Worm (Caenorhabditis elegans) whole organism, L4 larva: ENCODE data around the gene Y97E10C.1.

Experiments used
- F10B5.3 ChIP-seq: sonication (generic microtip); optimal IDR thresholded peaks from 2 replicates; lab custom pipeline; 2016; ENCODE audit warnings: mild to moderate bottlenecking, missing genetic modification characterization, missing compliant biosample characterization
- F26F4.8 ChIP-seq: fragments of 200-800 bp; sonication (Bioruptor generic); conservative IDR thresholded peaks from 2 replicates; pipeline ENCODE4 v1.3.6; 2022; ENCODE audit warnings: missing genetic modification characterization, missing compliant biosample characterization
- R02D3.7 ChIP-seq: fragments of 150-350 bp; sonication (generic microtip); optimal IDR thresholded peaks from 3 replicates; lab custom pipeline; 2014; ENCODE audit warnings: missing biosample characterization, missing genetic modification characterization
- T26A8.4 ChIP-seq: fragments of 200-800 bp; sonication (Bioruptor generic); IDR thresholded peaks from 2 replicates; pipeline ENCODE4 v1.3.6; 2022; ENCODE audit warnings: missing genetic modification characterization, missing compliant biosample characterization
- ZK337.2 ChIP-seq: fragments of 200-800 bp; sonication (Bioruptor generic); IDR thresholded peaks from 2 replicates; pipeline ENCODE4 v1.3.6; 2022; ENCODE audit warnings: missing genetic modification reagents, missing genetic modification characterization, missing compliant biosample characterization
- ZK546.5 ChIP-seq, 2 experiments: sonication (generic microtip); optimal IDR thresholded peaks; 2 replicates each; lab custom pipeline; 2017; ENCODE audit warnings: missing biosample characterization in 2 of 2, missing genetic modification characterization in 2 of 2
- aha-1 ChIP-seq: fragments of 150-350 bp; peaks from one replicate; lab custom pipeline; 2014; ENCODE audit warnings: missing biosample characterization, missing genetic modification characterization
- attf-4 ChIP-seq: sonication (generic microtip); optimal IDR thresholded peaks from 3 replicates; lab custom pipeline; 2017; ENCODE audit warnings: missing biosample characterization, missing genetic modification characterization
- ceh-20 ChIP-seq: fragments of 200-800 bp; sonication (Bioruptor generic); IDR thresholded peaks from 2 replicates; pipeline ENCODE4 v1.3.6; 2022; ENCODE audit warnings: missing genetic modification reagents, missing genetic modification characterization, missing compliant biosample characterization
- daf-16 ChIP-seq, 3 experiments: sonication (generic microtip); optimal IDR thresholded peaks; 2 replicates each; lab custom pipeline; 2016 to 2017; ENCODE audit warnings: missing genetic modification characterization in 3 of 3, missing genetic modification reagents in 3 of 3, mild to moderate bottlenecking in 2 of 3, missing compliant biosample characterization in 2 of 3, missing biosample characterization in 1 of 3, moderate library complexity in 1 of 3
- daf-19 ChIP-seq: fragments of 200-800 bp; sonication (Bioruptor generic); conservative IDR thresholded peaks from 2 replicates; pipeline ENCODE4 v1.3.6; 2022; ENCODE audit warnings: missing genetic modification characterization, missing compliant biosample characterization
- daf-8 ChIP-seq: fragments of 200-800 bp; sonication (Bioruptor generic); IDR thresholded peaks from 2 replicates; pipeline ENCODE4 v1.3.6; 2022; ENCODE audit warnings: missing genetic modification characterization, missing compliant biosample characterization
- dmd-6 ChIP-seq: fragments of 200-800 bp; sonication (Bioruptor generic); IDR thresholded peaks from 2 replicates; pipeline ENCODE4 v1.3.6; 2022; ENCODE audit warnings: missing genetic modification reagents, missing genetic modification characterization, missing compliant biosample characterization
- dmd-8 ChIP-seq: fragments of 200-800 bp; sonication (Bioruptor generic); IDR thresholded peaks from 2 replicates; pipeline ENCODE4 v1.3.6; 2022; ENCODE audit warnings: missing genetic modification characterization, missing compliant biosample characterization
- dve-1 ChIP-seq: sonication (generic microtip); optimal IDR thresholded peaks from 2 replicates; lab custom pipeline; 2017; ENCODE audit warnings: antibody characterized with exemption, mild to moderate bottlenecking, missing genetic modification characterization, missing compliant biosample characterization; ENCODE audit not compliant: insufficient read depth
- egl-43 ChIP-seq: fragments of 200-800 bp; sonication (Bioruptor generic); IDR thresholded peaks from 2 replicates; pipeline ENCODE4 v1.3.6; 2022; ENCODE audit warnings: missing genetic modification reagents, missing genetic modification characterization, missing compliant biosample characterization
- hif-1 ChIP-seq, 2 experiments: sonication (generic microtip); optimal IDR thresholded peaks; 2 replicates each; lab custom pipeline; 2016 to 2017; ENCODE audit warnings: missing compliant biosample characterization in 2 of 2, missing genetic modification characterization in 2 of 2, missing genetic modification reagents in 2 of 2, missing genotype in 2 of 2, mild to moderate bottlenecking in 1 of 2
- hlh-11 ChIP-seq: fragments of 200-800 bp; sonication (Bioruptor generic); optimal IDR thresholded peaks from 2 replicates; lab custom pipeline; 2018; ENCODE audit warnings: mild to moderate bottlenecking, missing genetic modification characterization, missing compliant biosample characterization
- hlh-30 ChIP-seq: sonication (generic microtip); optimal IDR thresholded peaks from 2 replicates; lab custom pipeline; 2017; ENCODE audit warnings: antibody characterized with exemption, mild to moderate bottlenecking, missing genetic modification characterization, missing compliant biosample characterization; ENCODE audit not compliant: insufficient read depth
- lin-39 ChIP-seq: fragments of 150-350 bp; optimal IDR thresholded peaks from 2 replicates; lab custom pipeline; 2014; ENCODE audit warnings: missing biosample characterization, missing genetic modification reagents, missing genetic modification characterization
- mxl-3 ChIP-seq: fragments of 200-800 bp; sonication (Bioruptor generic); optimal IDR thresholded peaks from 2 replicates; lab custom pipeline; 2018; ENCODE audit warnings: mild to moderate bottlenecking, missing genetic modification characterization, missing compliant biosample characterization
- nhr-11 ChIP-seq: fragments of 150-350 bp; optimal IDR thresholded peaks from 2 replicates; lab custom pipeline; 2014; ENCODE audit warnings: missing biosample characterization, missing genetic modification characterization
- nhr-25 ChIP-seq: sonication (generic microtip); optimal IDR thresholded peaks from 2 replicates; lab custom pipeline; 2017; ENCODE audit warnings: missing genetic modification characterization, mild to moderate bottlenecking, missing compliant biosample characterization, antibody characterized with exemption, moderate library complexity, borderline replicate concordance; ENCODE audit not compliant: insufficient read depth
- nhr-41 ChIP-seq: fragments of 200-800 bp; sonication (Bioruptor generic); IDR thresholded peaks from 2 replicates; pipeline ENCODE4 v1.3.6; 2022; ENCODE audit warnings: missing genetic modification reagents, missing genetic modification characterization, missing compliant biosample characterization
- nhr-76 ChIP-seq: fragments of 150-350 bp; optimal IDR thresholded peaks from 2 replicates; lab custom pipeline; 2014; ENCODE audit warnings: missing biosample characterization, missing genetic modification characterization
- set-16 ChIP-seq: fragments of 200-800 bp; sonication (Bioruptor generic); IDR thresholded peaks from 2 replicates; pipeline ENCODE4 v1.3.6; 2022; ENCODE audit warnings: missing genetic modification reagents, missing genetic modification characterization, missing compliant biosample characterization
- snpc-1.2 ChIP-seq: fragments of 200-800 bp; sonication (Bioruptor generic); IDR thresholded peaks from 2 replicates; pipeline ENCODE4 v1.3.6; 2022; ENCODE audit warnings: missing genetic modification reagents, missing genetic modification characterization, missing compliant biosample characterization
- tag-97 ChIP-seq: fragments of 200-800 bp; sonication (Bioruptor generic); IDR thresholded peaks from 2 replicates; pipeline ENCODE4 v1.3.6; 2022; ENCODE audit warnings: missing genetic modification characterization, missing compliant biosample characterization
- tra-1 ChIP-seq: fragments of 200-800 bp; sonication (Bioruptor generic); IDR thresholded peaks from 2 replicates; pipeline ENCODE4 v1.3.6; 2022; ENCODE audit warnings: missing genetic modification reagents, missing genetic modification characterization, missing compliant biosample characterization
- unc-62 ChIP-seq, 3 experiments: fragments of 150-350 bp in 1 of 3; sonication (generic microtip); optimal IDR thresholded peaks in 2 of 3; peaks in 1 of 3; 1 replicate in 1 of 3; 2 replicates in 2 of 3; lab custom pipeline; 2014 to 2017; ENCODE audit warnings: missing biosample characterization in 3 of 3, missing genetic modification characterization in 3 of 3, missing genetic modification reagents in 3 of 3, missing genotype in 1 of 3
- vab-7 ChIP-seq: fragments of 200-800 bp; sonication (Bioruptor generic); IDR thresholded peaks from 2 replicates; pipeline ENCODE4 v1.3.6; 2022; ENCODE audit warnings: missing genetic modification reagents, missing genetic modification characterization, missing compliant biosample characterization
- zfp-2 ChIP-seq: sonication (generic microtip); optimal IDR thresholded peaks from 2 replicates; lab custom pipeline; 2016; ENCODE audit warnings: mild to moderate bottlenecking, missing genetic modification characterization, missing compliant biosample characterization
- ztf-7 ChIP-seq: fragments of 150-350 bp; optimal IDR thresholded peaks from 2 replicates; lab custom pipeline; 2014; ENCODE audit warnings: missing biosample characterization, missing genetic modification characterization

Y97E10C.1 gene

ce11 chrV:7735319-7735718 lies 6.6 kb downstream of the Y97E10C.1 start, which contains the start of gene srr-10:
Gene srr-10 (plus strand): TSS chrV:7735619.
- TF ChIP-seq ZK337.2 (GFP tag; lab: Robert Waterston, UW) = no peak
- no peak for TF ChIP-seq F10B5.3 (tag; lab: Kevin White, UChicago)
- no peak for TF ChIP-seq hif-1 (tag; optimal IDR thresholded peaks at IDR 0.05; lab: Kevin White, UChicago)
- TF ChIP-seq ztf-7 (tag; lab: Kevin White, UChicago) = no peak
- TF ChIP-seq vab-7 (GFP tag; lab: Robert Waterston, UW) = no peak
- TF ChIP-seq ZK546.5 (tag; optimal IDR thresholded peaks at IDR 0.05; lab: Kevin White, UChicago) = no peak
- no peak for TF ChIP-seq dmd-6 (GFP tag; lab: Robert Waterston, UW)
- no peak for TF ChIP-seq snpc-1.2 (GFP tag; lab: Robert Waterston, UW)
- no peak for TF ChIP-seq F26F4.8 (GFP tag; lab: Robert Waterston, UW)
- TF ChIP-seq zfp-2 (tag; lab: Kevin White, UChicago) = no peak
- no peak for TF ChIP-seq nhr-11 (tag; lab: Kevin White, UChicago)
- no peak for TF ChIP-seq mxl-3
- TF ChIP-seq attf-4 (tag; lab: Kevin White, UChicago) = no peak
- TF ChIP-seq set-16 = no peak
- no peak for TF ChIP-seq R02D3.7 (tag; lab: Kevin White, UChicago)

DNA sequence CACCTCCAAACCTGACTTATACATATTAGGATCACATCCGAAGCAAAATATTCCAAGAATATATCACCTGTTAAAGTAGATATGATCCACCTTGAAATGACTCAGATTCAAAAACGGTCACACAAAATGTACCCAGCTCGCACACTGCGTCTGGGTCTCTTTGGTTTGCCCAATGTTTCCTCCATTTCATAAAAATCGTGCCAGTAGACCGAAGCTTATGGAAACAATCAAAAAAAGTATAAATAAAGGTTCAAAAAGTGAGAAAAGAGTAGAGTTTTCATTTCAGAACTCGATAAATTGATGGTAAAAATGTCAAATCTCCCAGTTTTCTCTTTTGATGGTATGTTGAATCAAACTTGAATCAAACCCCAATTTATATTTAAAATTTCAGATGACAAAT lies 9.0 kb downstream of the Y97E10C.1 start, which contains the start of gene srr-9:
Gene srr-9 (plus strand): TSS at position 301 of the 400 bp plus-strand sequence.
- no peak for TF ChIP-seq dmd-8 (GFP tag; lab: Robert Waterston, UW)
- TF ChIP-seq ZK546.5 (tag; optimal IDR thresholded peaks at IDR 0.05; lab: Kevin White, UChicago) = no peak
- no peak for TF ChIP-seq egl-43
- TF ChIP-seq ztf-7 (tag; lab: Kevin White, UChicago) = no peak
- no peak for TF ChIP-seq R02D3.7 (tag; lab: Kevin White, UChicago)
- TF ChIP-seq aha-1 (tag; lab: Kevin White, UChicago) = peak; percentile 80

- no peak for TF ChIP-seq daf-19 (GFP tag; lab: Robert Waterston, UW)
- peak; percentile 13 for TF ChIP-seq nhr-25 (tag; lab: Kevin White, UChicago)
- peak in 1 of 2 experiments; percentile 91 for TF ChIP-seq unc-62 (GFP tag; optimal IDR thresholded peaks at IDR 0.05 in 1 of 2; lab: Kevin White, UChicago)
- TF ChIP-seq unc-62 (tag; optimal IDR thresholded peaks at IDR 0.05; lab: Kevin White, UChicago) = no peak
Measured at ce11 chrV:7739949-7740348, 11.3 kb downstream of the Y97E10C.1 start.

DNA sequence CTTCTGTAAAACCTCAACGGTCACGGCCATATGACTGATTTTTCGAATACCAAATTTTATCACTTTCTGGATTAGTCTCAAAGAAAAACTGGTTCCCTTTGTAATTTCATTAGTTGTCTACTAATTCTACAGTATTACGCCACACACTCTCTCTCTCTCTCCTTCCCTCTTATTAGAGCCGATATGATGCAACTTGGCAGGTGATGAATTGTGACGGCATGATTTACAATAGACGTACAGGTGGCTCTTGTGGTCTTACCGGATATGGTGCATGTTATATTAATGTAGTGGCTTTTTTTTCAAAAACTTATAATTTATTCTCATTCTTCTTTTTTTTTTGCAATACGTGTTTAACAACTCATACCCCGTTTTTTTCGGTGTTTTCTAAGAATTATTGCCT lies 13.2 kb downstream of the Y97E10C.1 start:
- TF ChIP-seq daf-16 (GFP tag; optimal IDR thresholded peaks at IDR 0.05; lab: Kevin White, UChicago) (no peak), daf-16 (tag; optimal IDR thresholded peaks at IDR 0.05; lab: Kevin White, UChicago) (no peak), daf-8 (GFP tag; lab: Robert Waterston, UW) (no peak), tag-97 (GFP tag; lab: Robert Waterston, UW) (no peak), set-16 (no peak), hlh-30 (no peak), T26A8.4 (no peak), lin-39 (no peak), nhr-41 (GFP tag; lab: Robert Waterston, UW) (no peak)

DNA sequence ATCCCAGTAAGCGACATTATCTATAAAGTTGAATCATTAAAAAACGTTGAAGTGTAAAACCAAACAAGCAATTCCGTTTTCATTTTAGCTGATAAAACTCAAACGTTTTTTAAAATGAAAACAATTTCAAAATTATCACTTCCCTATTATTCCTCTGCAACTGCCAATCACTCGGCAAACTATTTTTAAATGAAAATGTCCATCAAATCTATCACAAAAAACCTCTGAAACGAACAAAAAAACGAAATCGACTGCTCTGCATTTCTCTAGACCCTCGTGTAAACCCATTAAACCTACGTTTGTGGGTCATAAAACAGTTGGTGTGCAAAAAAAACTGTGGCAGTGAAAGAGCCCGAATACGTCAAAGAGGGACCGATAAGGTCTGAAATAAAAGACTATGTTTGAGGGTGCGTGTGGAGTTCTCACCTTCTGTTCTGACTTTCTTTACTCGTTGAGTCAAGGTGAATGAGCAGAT lies 13.8 kb downstream of the Y97E10C.1 start, which contains the start of gene fbxl-5:
Gene fbxl-5 (plus strand): TSS at position 425 of the 475 bp plus-strand sequence.
- TF ChIP-seq hlh-11 (tag; lab: Kevin White, UChicago) (peak; percentile 13), dmd-6 (GFP tag; lab: Robert Waterston, UW) (peak; percentile 83), nhr-76 (tag; lab: Kevin White, UChicago) (no peak), dve-1 (tag; lab: Kevin White, UChicago) (peak; percentile 30), R02D3.7 (tag; lab: Kevin White, UChicago) (no peak), tra-1 (GFP tag; lab: Robert Waterston, UW) (peak; percentile 85), ceh-20 (GFP tag; lab: Robert Waterston, UW) (no peak)
- TF ChIP-seq, all 104 proteins: peak for 4
